Worm (Caenorhabditis elegans) whole organism, L3 larva: ENCODE results near the gene trpp-11.

ENCODE experiments used
- ZK546.5 ChIP-seq: sonication (generic microtip); optimal IDR thresholded peaks from 2 replicates; lab custom pipeline; 2017; ENCODE audit warnings: missing biosample characterization, missing genetic modification characterization
- aly-2 ChIP-seq: fragments of 150-350 bp; optimal IDR thresholded peaks from 2 replicates; lab custom pipeline; 2014; ENCODE audit warnings: missing biosample characterization, missing genetic modification characterization
- ama-1 ChIP-seq: fragments of 150-350 bp; optimal IDR thresholded peaks from 2 replicates; lab custom pipeline; 2018
- ceh-16 ChIP-seq: sonication (generic microtip); optimal IDR thresholded peaks from 2 replicates; lab custom pipeline; 2017; ENCODE audit warnings: missing biosample characterization, missing genetic modification characterization
- ceh-28 ChIP-seq: fragments of 150-350 bp; optimal IDR thresholded peaks from 2 replicates; lab custom pipeline; 2014; ENCODE audit warnings: missing biosample characterization, missing genetic modification reagents, missing genetic modification characterization
- ceh-82 ChIP-seq: fragments of 150-350 bp; optimal IDR thresholded peaks from 2 replicates; lab custom pipeline; 2014; ENCODE audit warnings: missing biosample characterization, missing genetic modification characterization
- ceh-9 ChIP-seq: sonication (generic microtip); optimal IDR thresholded peaks from 2 replicates; lab custom pipeline; 2018; ENCODE audit warnings: missing biosample characterization, missing genetic modification characterization
- daf-12 ChIP-seq: fragments of 150-350 bp; optimal IDR thresholded peaks from 2 replicates; lab custom pipeline; 2014; ENCODE audit warnings: missing biosample characterization, missing genetic modification reagents, missing genetic modification characterization
- egl-27 ChIP-seq: sonication (generic microtip); optimal IDR thresholded peaks from 4 replicates; lab custom pipeline; 2017; ENCODE audit warnings: missing biosample characterization, missing genetic modification reagents, missing genetic modification characterization
- egl-5 ChIP-seq: fragments of 150-350 bp; optimal IDR thresholded peaks from 2 replicates; lab custom pipeline; 2017; ENCODE audit warnings: missing biosample characterization, missing genetic modification reagents, missing genetic modification characterization, inconsistent platforms
- elt-1 ChIP-seq: fragments of 150-350 bp; optimal IDR thresholded peaks from 2 replicates; lab custom pipeline; 2014; ENCODE audit warnings: missing biosample characterization, missing genetic modification characterization
- elt-2 ChIP-seq: sonication (generic microtip); optimal IDR thresholded peaks from 2 replicates; lab custom pipeline; 2016; ENCODE audit warnings: missing genetic modification reagents, mild to moderate bottlenecking, missing genetic modification characterization, missing compliant biosample characterization
- elt-3 ChIP-seq, 3 experiments: fragments of 150-350 bp in 1 of 3; sonication (generic microtip) in 2 of 3; optimal IDR thresholded peaks; 2 replicates in 2 of 3; 4 replicates in 1 of 3; lab custom pipeline; 2014 to 2017; ENCODE audit warnings: missing biosample characterization in 3 of 3, missing genetic modification characterization in 3 of 3
- eor-1 ChIP-seq, 2 experiments: fragments of 150-350 bp; optimal IDR thresholded peaks; 2 replicates each; lab custom pipeline; 2014 to 2018; ENCODE audit warnings: missing biosample characterization in 2 of 2, missing genetic modification characterization in 2 of 2
- fkh-10 ChIP-seq: sonication (generic microtip); optimal IDR thresholded peaks from 2 replicates; lab custom pipeline; 2017; ENCODE audit warnings: missing biosample characterization, missing genetic modification reagents, missing genetic modification characterization
- fkh-2 ChIP-seq: fragments of 150-350 bp; optimal IDR thresholded peaks from 2 replicates; lab custom pipeline; 2014; ENCODE audit warnings: missing biosample characterization, missing genetic modification reagents, missing genetic modification characterization
- fos-1 ChIP-seq: fragments of 150-350 bp; optimal IDR thresholded peaks from 2 replicates; lab custom pipeline; 2014; ENCODE audit warnings: missing biosample characterization, missing genetic modification characterization
- hmg-11 ChIP-seq: sonication (generic microtip); optimal IDR thresholded peaks from 2 replicates; lab custom pipeline; 2016; ENCODE audit warnings: missing genetic modification characterization, missing compliant biosample characterization
- jun-1 ChIP-seq: fragments of 150-350 bp; optimal IDR thresholded peaks from 2 replicates; lab custom pipeline; 2014; ENCODE audit warnings: missing biosample characterization, missing genetic modification reagents, missing genetic modification characterization
- lin-15B ChIP-seq: fragments of 150-350 bp; optimal IDR thresholded peaks from 2 replicates; lab custom pipeline; 2014; ENCODE audit warnings: missing biosample characterization, missing genetic modification characterization
- lin-39 ChIP-seq: fragments of 150-350 bp; optimal IDR thresholded peaks from 2 replicates; lab custom pipeline; 2018; ENCODE audit warnings: missing biosample characterization, missing genetic modification reagents, missing genetic modification characterization
- lsy-12 ChIP-seq: sonication (generic microtip); optimal IDR thresholded peaks from 2 replicates; lab custom pipeline; 2016; ENCODE audit warnings: mild to moderate bottlenecking, missing genetic modification characterization, missing compliant biosample characterization
- mdl-1 ChIP-seq: fragments of 150-350 bp; optimal IDR thresholded peaks from 2 replicates; lab custom pipeline; 2014; ENCODE audit warnings: missing biosample characterization, missing genetic modification characterization
- mml-1 ChIP-seq: fragments of 150-350 bp; sonication (generic microtip); optimal IDR thresholded peaks from 3 replicates; lab custom pipeline; 2014; ENCODE audit warnings: missing biosample characterization, missing genetic modification characterization
- nhr-11 ChIP-seq: fragments of 150-350 bp; optimal IDR thresholded peaks from 2 replicates; lab custom pipeline; 2014; ENCODE audit warnings: missing biosample characterization, missing genetic modification characterization
- nhr-12 ChIP-seq: fragments of 150-350 bp; optimal IDR thresholded peaks from 2 replicates; lab custom pipeline; 2014; ENCODE audit warnings: missing biosample characterization, missing genetic modification characterization
- nhr-23 ChIP-seq: fragments of 150-350 bp; optimal IDR thresholded peaks from 2 replicates; lab custom pipeline; 2014; ENCODE audit warnings: missing biosample characterization, missing genetic modification reagents, missing genetic modification characterization
- nhr-237 ChIP-seq: fragments of 150-350 bp; optimal IDR thresholded peaks from 2 replicates; lab custom pipeline; 2014; ENCODE audit warnings: missing biosample characterization, missing genetic modification characterization
- nhr-25 ChIP-seq: sonication (generic microtip); optimal IDR thresholded peaks from 2 replicates; lab custom pipeline; 2017; ENCODE audit warnings: missing biosample characterization, missing genetic modification characterization
- nhr-28 ChIP-seq: fragments of 150-350 bp; optimal IDR thresholded peaks from 2 replicates; lab custom pipeline; 2014; ENCODE audit warnings: missing biosample characterization, missing genetic modification characterization
- nhr-43 ChIP-seq: sonication (generic microtip); optimal IDR thresholded peaks from 2 replicates; lab custom pipeline; 2016; ENCODE audit warnings: mild to moderate bottlenecking, missing genetic modification characterization, missing compliant biosample characterization; ENCODE audit not compliant: poor library complexity, severe bottlenecking
- nhr-67 ChIP-seq: fragments of 150-350 bp; optimal IDR thresholded peaks from 2 replicates; lab custom pipeline; 2014; ENCODE audit warnings: missing biosample characterization, missing genetic modification characterization
- nhr-76 ChIP-seq: fragments of 150-350 bp; sonication (generic microtip); optimal IDR thresholded peaks from 5 replicates; lab custom pipeline; 2014; ENCODE audit warnings: missing biosample characterization, missing genetic modification characterization
- nhr-77 ChIP-seq: fragments of 150-350 bp; optimal IDR thresholded peaks from 2 replicates; lab custom pipeline; 2014; ENCODE audit warnings: missing biosample characterization, missing genetic modification characterization
- pha-4 ChIP-seq: fragments of 150-350 bp; optimal IDR thresholded peaks from 2 replicates; lab custom pipeline; 2014; ENCODE audit warnings: missing biosample characterization, missing genetic modification reagents, missing genetic modification characterization
- pqm-1 ChIP-seq: fragments of 150-350 bp; optimal IDR thresholded peaks from 2 replicates; lab custom pipeline; 2017; ENCODE audit warnings: missing biosample characterization, missing genetic modification characterization, inconsistent platforms
- sea-2 ChIP-seq: fragments of 150-350 bp; sonication (generic microtip); optimal IDR thresholded peaks from 4 replicates; lab custom pipeline; 2014; ENCODE audit warnings: missing biosample characterization, missing genetic modification reagents, missing genetic modification characterization
- unc-39 ChIP-seq: sonication (generic microtip); optimal IDR thresholded peaks from 4 replicates; lab custom pipeline; 2017; ENCODE audit warnings: missing biosample characterization, missing genetic modification characterization
- unc-62 ChIP-seq: fragments of 150-350 bp; sonication (generic microtip); optimal IDR thresholded peaks from 4 replicates; lab custom pipeline; 2014; ENCODE audit warnings: missing biosample characterization, missing genetic modification reagents, missing genetic modification characterization
- zag-1 ChIP-seq: fragments of 150-350 bp; optimal IDR thresholded peaks from 2 replicates; lab custom pipeline; 2014; ENCODE audit warnings: missing biosample characterization, missing genetic modification characterization
- ztf-11 ChIP-seq: fragments of 150-350 bp; optimal IDR thresholded peaks from 2 replicates; lab custom pipeline; 2014; ENCODE audit warnings: missing biosample characterization, missing genetic modification characterization
- ztf-4 ChIP-seq: fragments of 150-350 bp; optimal IDR thresholded peaks from 2 replicates; lab custom pipeline; 2014; ENCODE audit warnings: missing biosample characterization, missing genetic modification characterization

The trpp-11 gene

ce11 chrIII:773114-773513, 21.8 kb upstream of the trpp-11 start, which contains the start of gene cyn-6:
Gene cyn-6, plus strand, starts transcription at chrIII:773414.
- TF ChIP-seq ceh-16 (tag; lab: Kevin White, UChicago) (no peak), elt-3 (tag; optimal IDR thresholded peaks at IDR 0.05; lab: Kevin White, UChicago) (no peak), lin-15B (tag; lab: Kevin White, UChicago) (no peak), nhr-76 (tag; lab: Kevin White, UChicago) (no peak), ztf-11 (tag; lab: Kevin White, UChicago) (no peak), jun-1 (tag; lab: Kevin White, UChicago) (no peak), nhr-28 (no peak), daf-12 (tag; lab: Kevin White, UChicago) (no peak), lsy-12 (tag; lab: Kevin White, UChicago) (no peak), nhr-11 (tag; lab: Kevin White, UChicago) (no peak), unc-39 (no peak), ceh-9 (no peak), ZK546.5 (tag; lab: Kevin White, UChicago) (no peak)

- no peak for TF ChIP-seq nhr-76 (tag; lab: Kevin White, UChicago)
- no peak for TF ChIP-seq fkh-2 (tag; lab: Kevin White, UChicago)
- TF ChIP-seq mml-1 (tag; lab: Kevin White, UChicago) = no peak
- TF ChIP-seq zag-1 (tag; lab: Kevin White, UChicago) = no peak
- TF ChIP-seq nhr-25 (tag; lab: Kevin White, UChicago) = no peak
- TF ChIP-seq lsy-12 (tag; lab: Kevin White, UChicago) = no peak
- TF ChIP-seq ceh-82 (tag; lab: Kevin White, UChicago) = no peak
- no peak for TF ChIP-seq pha-4
- TF ChIP-seq unc-62 = no peak
- no peak for TF ChIP-seq mdl-1 (tag; lab: Kevin White, UChicago)
- no peak for TF ChIP-seq nhr-77
- TF ChIP-seq elt-1 (tag; lab: Kevin White, UChicago) = no peak
- TF ChIP-seq fos-1 (tag; lab: Kevin White, UChicago) = no peak
- no peak for TF ChIP-seq nhr-43 (tag; lab: Kevin White, UChicago)
- TF ChIP-seq ceh-16 (tag; lab: Kevin White, UChicago) = no peak
- TF ChIP-seq nhr-12 (tag; lab: Kevin White, UChicago) = no peak
- no peak for TF ChIP-seq nhr-11 (tag; lab: Kevin White, UChicago)
- TF ChIP-seq hmg-11 (tag; lab: Kevin White, UChicago) = no peak
Measured at ce11 chrIII:775443-775842, 19.5 kb upstream of the trpp-11 start.

ce11 chrIII:778771-779170, 16.2 kb upstream of the trpp-11 start, which contains the start of gene alh-11:
Gene alh-11, minus strand, starts transcription at chrIII:778871.
- TF ChIP-seq daf-12 (tag; lab: Kevin White, UChicago) (no peak), lin-15B (tag; lab: Kevin White, UChicago) (no peak), elt-2 (tag; lab: Kevin White, UChicago) (no peak), jun-1 (tag; lab: Kevin White, UChicago) (no peak), nhr-23 (tag; lab: Kevin White, UChicago) (no peak), ztf-11 (tag; lab: Kevin White, UChicago) (no peak), pqm-1 (no peak), nhr-11 (tag; lab: Kevin White, UChicago) (no peak), nhr-76 (tag; lab: Kevin White, UChicago) (no peak), ztf-4 (tag; lab: Kevin White, UChicago) (no peak), egl-27 (no peak), ama-1 (lab: Kevin White, UChicago) (no peak), egl-5 (tag; lab: Kevin White, UChicago) (no peak), pha-4 (no peak), ceh-16 (tag; lab: Kevin White, UChicago) (no peak), elt-3 (tag; optimal IDR thresholded peaks at IDR 0.05; lab: Kevin White, UChicago) (no peak), mdl-1 (tag; lab: Kevin White, UChicago) (no peak), sea-2 (GFP tag; lab: Kevin White, UChicago) (no peak), zag-1 (tag; lab: Kevin White, UChicago) (no peak)
- TF ChIP-seq, all 47 proteins: peak for 0

ce11 chrIII:782503-782902, 12.4 kb upstream of the trpp-11 start:
- TF ChIP-seq lin-39 (tag; lab: Kevin White, UChicago) (no peak), fkh-10 (GFP tag; lab: Kevin White, UChicago) (no peak), nhr-237 (no peak), eor-1 (tag; optimal IDR thresholded peaks at IDR 0.05; lab: Kevin White, UChicago) (no peak), nhr-43 (tag; lab: Kevin White, UChicago) (no peak), unc-62 (no peak), egl-5 (tag; lab: Kevin White, UChicago) (no peak), nhr-12 (tag; lab: Kevin White, UChicago) (no peak), fkh-2 (tag; lab: Kevin White, UChicago) (no peak), aly-2 (no peak), mml-1 (tag; lab: Kevin White, UChicago) (no peak), ceh-28 (tag; lab: Kevin White, UChicago) (no peak), nhr-25 (tag; lab: Kevin White, UChicago) (no peak), ceh-9 (no peak), nhr-11 (tag; lab: Kevin White, UChicago) (no peak), nhr-28 (no peak), nhr-67 (tag; lab: Kevin White, UChicago) (no peak), unc-39 (no peak), lsy-12 (tag; lab: Kevin White, UChicago) (no peak), fos-1 (tag; lab: Kevin White, UChicago) (no peak)
